Fruit fly (Drosophila melanogaster): ENCODE data around the gene CG42788.

dm6 chr3R:15136015-15136414, 4.3 kb upstream of the CG42788 start:
- TF ChIP-seq Dll (optimal IDR thresholded peaks at IDR 0.05): no peak
- TF ChIP-seq psq (optimal IDR thresholded peaks at IDR 0.05): no peak
- no peak for TF ChIP-seq pan (optimal IDR thresholded peaks at IDR 0.05)
- TF ChIP-seq usp (GFP tag; optimal IDR thresholded peaks at IDR 0.05): no peak
- no peak for TF ChIP-seq CG8478 (optimal IDR thresholded peaks at IDR 0.05)

All from whole organism.